Worm (Caenorhabditis elegans) whole organism, L1 larva: ENCODE data around the gene unc-3.

Source experiments
- C16A3.4 ChIP-seq: fragments of 150-350 bp; optimal IDR thresholded peaks from 2 replicates; lab custom pipeline; 2014; ENCODE audit warnings: missing biosample characterization, missing genetic modification characterization
- aha-1 ChIP-seq: fragments of 150-350 bp; optimal IDR thresholded peaks from 2 replicates; lab custom pipeline; 2014; ENCODE audit warnings: missing biosample characterization, missing genetic modification characterization
- alr-1 ChIP-seq: fragments of 200-800 bp; sonication (Bioruptor generic); optimal IDR thresholded peaks from 2 replicates; lab custom pipeline; 2018; ENCODE audit warnings: borderline replicate concordance, mild to moderate bottlenecking, missing genetic modification characterization, missing compliant biosample characterization
- aly-2 ChIP-seq: fragments of 150-350 bp; optimal IDR thresholded peaks from 2 replicates; lab custom pipeline; 2014; ENCODE audit warnings: missing biosample characterization, missing genetic modification characterization
- blmp-1 ChIP-seq: fragments of 150-350 bp; optimal IDR thresholded peaks from 2 replicates; lab custom pipeline; 2014; ENCODE audit warnings: missing biosample characterization, missing genetic modification characterization
- ceh-63 ChIP-seq: fragments of 200-800 bp; sonication (Bioruptor generic); optimal IDR thresholded peaks from 2 replicates; lab custom pipeline; 2018; ENCODE audit warnings: mild to moderate bottlenecking, missing genetic modification characterization, missing compliant biosample characterization
- ceh-8 ChIP-seq: fragments of 200-800 bp; sonication (Bioruptor generic); optimal IDR thresholded peaks from 2 replicates; lab custom pipeline; 2018; ENCODE audit warnings: mild to moderate bottlenecking, missing genetic modification characterization, moderate library complexity, missing compliant biosample characterization
- dsc-1 ChIP-seq: sonication (generic microtip); optimal IDR thresholded peaks from 2 replicates; lab custom pipeline; 2016; ENCODE audit warnings: mild to moderate bottlenecking, missing genetic modification characterization, missing compliant biosample characterization
- egl-27 ChIP-seq, 2 experiments: fragments of 150-350 bp in 1 of 2; sonication (generic microtip); optimal IDR thresholded peaks; 3 replicates each; lab custom pipeline; 2017 to 2018; ENCODE audit warnings: missing biosample characterization in 2 of 2, missing genetic modification characterization in 2 of 2, missing genetic modification reagents in 2 of 2
- elt-2 ChIP-seq: sonication (generic microtip); optimal IDR thresholded peaks from 2 replicates; lab custom pipeline; 2016; ENCODE audit warnings: missing genetic modification characterization, mild to moderate bottlenecking, inconsistent platforms, missing compliant biosample characterization, missing genetic modification reagents
- elt-3 ChIP-seq, 6 experiments: fragments of 150-350 bp in 1 of 6; sonication (generic microtip); optimal IDR thresholded peaks; 2 replicates each; lab custom pipeline; 2017 to 2018; ENCODE audit warnings: missing biosample characterization in 6 of 6, missing genetic modification characterization in 6 of 6, inconsistent platforms in 1 of 6
- ets-5 ChIP-seq: fragments of 200-800 bp; sonication (Bioruptor generic); IDR thresholded peaks from 2 replicates; pipeline ENCODE4 v1.3.6; 2022; ENCODE audit warnings: missing genetic modification characterization, missing compliant biosample characterization
- fkh-8 ChIP-seq: sonication (generic microtip); optimal IDR thresholded peaks from 2 replicates; lab custom pipeline; 2016; ENCODE audit warnings: mild to moderate bottlenecking, missing genetic modification characterization, missing compliant biosample characterization
- fos-1 ChIP-seq: fragments of 150-350 bp; optimal IDR thresholded peaks from 2 replicates; lab custom pipeline; 2014; ENCODE audit warnings: missing biosample characterization, missing genetic modification characterization
- grh-1 ChIP-seq: fragments of 200-800 bp; sonication (Bioruptor generic); IDR thresholded peaks from 2 replicates; pipeline ENCODE4 v1.3.6; 2022; ENCODE audit warnings: missing genetic modification reagents, missing genetic modification characterization, missing compliant biosample characterization
- hlh-4 ChIP-seq: sonication (generic microtip); optimal IDR thresholded peaks from 2 replicates; lab custom pipeline; 2016; ENCODE audit warnings: mild to moderate bottlenecking, missing genetic modification characterization, missing compliant biosample characterization
- hpl-2 ChIP-seq: fragments of 150-350 bp; optimal IDR thresholded peaks from 2 replicates; lab custom pipeline; 2014; ENCODE audit warnings: missing biosample characterization, missing genetic modification reagents, missing genetic modification characterization
- jun-1 ChIP-seq: fragments of 150-350 bp; optimal IDR thresholded peaks from 2 replicates; lab custom pipeline; 2014; ENCODE audit warnings: missing biosample characterization, missing genetic modification reagents, missing genetic modification characterization
- lin-13 ChIP-seq: fragments of 150-350 bp; optimal IDR thresholded peaks from 2 replicates; lab custom pipeline; 2014; ENCODE audit warnings: missing biosample characterization, missing genetic modification reagents, missing genetic modification characterization
- lin-14 ChIP-seq: fragments of 200-800 bp; sonication (Bioruptor generic); optimal IDR thresholded peaks from 2 replicates; lab custom pipeline; 2018; ENCODE audit warnings: mild to moderate bottlenecking, missing genetic modification characterization, moderate library complexity, missing compliant biosample characterization
- lin-15B ChIP-seq: fragments of 150-350 bp; sonication (generic microtip); optimal IDR thresholded peaks from 3 replicates; lab custom pipeline; 2014; ENCODE audit warnings: missing biosample characterization, missing genetic modification characterization
- mab-9 ChIP-seq: fragments of 200-800 bp; sonication (Bioruptor generic); IDR thresholded peaks from 2 replicates; pipeline ENCODE4 v1.3.6; 2022; ENCODE audit warnings: missing genetic modification reagents, missing genetic modification characterization, missing compliant biosample characterization
- nhr-11 ChIP-seq: fragments of 150-350 bp; optimal IDR thresholded peaks from 2 replicates; lab custom pipeline; 2014; ENCODE audit warnings: missing biosample characterization, missing genetic modification characterization
- nhr-19 ChIP-seq: fragments of 200-800 bp; sonication (Bioruptor generic); conservative IDR thresholded peaks from 2 replicates; pipeline ENCODE4 v1.3.6; 2022; ENCODE audit warnings: missing genetic modification characterization, missing compliant biosample characterization
- nhr-20 ChIP-seq: sonication (generic microtip); optimal IDR thresholded peaks from 2 replicates; lab custom pipeline; 2016; ENCODE audit warnings: mild to moderate bottlenecking, missing genetic modification characterization, missing compliant biosample characterization
- nhr-237 ChIP-seq: fragments of 150-350 bp; optimal IDR thresholded peaks from 2 replicates; lab custom pipeline; 2014; ENCODE audit warnings: missing biosample characterization, missing genetic modification characterization
- nhr-28 ChIP-seq: fragments of 150-350 bp; optimal IDR thresholded peaks from 2 replicates; lab custom pipeline; 2014; ENCODE audit warnings: missing biosample characterization, missing genetic modification characterization
- nhr-47 ChIP-seq: sonication (generic microtip); optimal IDR thresholded peaks from 2 replicates; lab custom pipeline; 2016; ENCODE audit warnings: mild to moderate bottlenecking, missing genetic modification characterization, moderate library complexity, missing compliant biosample characterization
- nhr-77 ChIP-seq: fragments of 150-350 bp; optimal IDR thresholded peaks from 2 replicates; lab custom pipeline; 2014; ENCODE audit warnings: missing biosample characterization, missing genetic modification characterization
- nhr-90 ChIP-seq: sonication (generic microtip); optimal IDR thresholded peaks from 2 replicates; lab custom pipeline; 2016; ENCODE audit warnings: mild to moderate bottlenecking, missing genetic modification characterization, missing compliant biosample characterization; ENCODE audit not compliant: poor library complexity
- pag-3 ChIP-seq: sonication (generic microtip); optimal IDR thresholded peaks from 2 replicates; lab custom pipeline; 2017; ENCODE audit warnings: missing genetic modification characterization, mild to moderate bottlenecking, missing compliant biosample characterization, antibody characterized with exemption, borderline replicate concordance; ENCODE audit not compliant: insufficient read depth
- pax-3 ChIP-seq: fragments of 200-800 bp; sonication (Bioruptor generic); optimal IDR thresholded peaks from 2 replicates; lab custom pipeline; 2018; ENCODE audit warnings: mild to moderate bottlenecking, missing genetic modification characterization, moderate library complexity, missing compliant biosample characterization
- pqm-1 ChIP-seq: sonication (generic microtip); optimal IDR thresholded peaks from 3 replicates; lab custom pipeline; 2017; ENCODE audit warnings: missing biosample characterization, missing genetic modification characterization
- skn-1 ChIP-seq: fragments of 150-350 bp; optimal IDR thresholded peaks from 2 replicates; lab custom pipeline; 2014; ENCODE audit warnings: missing biosample characterization, missing genetic modification characterization
- snpc-4 ChIP-seq: fragments of 150-350 bp; optimal IDR thresholded peaks from 2 replicates; lab custom pipeline; 2014; ENCODE audit warnings: missing biosample characterization, missing genetic modification characterization
- snu-23 ChIP-seq: sonication (generic microtip); optimal IDR thresholded peaks from 2 replicates; lab custom pipeline; 2016; ENCODE audit warnings: missing genetic modification characterization, missing compliant biosample characterization
- sox-4 ChIP-seq: sonication (generic microtip); optimal IDR thresholded peaks from 2 replicates; lab custom pipeline; 2016; ENCODE audit warnings: missing genetic modification characterization, missing compliant biosample characterization
- tbx-2 ChIP-seq: sonication (generic microtip); optimal IDR thresholded peaks from 2 replicates; lab custom pipeline; 2016; ENCODE audit warnings: missing genetic modification characterization, missing compliant biosample characterization
- tlp-1 ChIP-seq: fragments of 150-350 bp; optimal IDR thresholded peaks from 2 replicates; lab custom pipeline; 2014; ENCODE audit warnings: missing biosample characterization, missing genetic modification characterization
- unc-130 ChIP-seq: fragments of 150-350 bp; optimal IDR thresholded peaks from 2 replicates; lab custom pipeline; 2017; ENCODE audit warnings: missing biosample characterization, missing genetic modification characterization, inconsistent platforms
- unc-30 ChIP-seq: sonication (generic microtip); optimal IDR thresholded peaks from 2 replicates; lab custom pipeline; 2017; ENCODE audit warnings: missing biosample characterization, missing genetic modification characterization
- unc-98 ChIP-seq: fragments of 200-800 bp; sonication (Bioruptor generic); IDR thresholded peaks from 2 replicates; pipeline ENCODE4 v1.3.6; 2022; ENCODE audit warnings: missing genetic modification characterization, missing compliant biosample characterization
- xbp-1 ChIP-seq: sonication (generic microtip); optimal IDR thresholded peaks from 2 replicates; lab custom pipeline; 2016; ENCODE audit warnings: missing genetic modification characterization, missing compliant biosample characterization
- zip-4 ChIP-seq: fragments of 200-800 bp; sonication (Bioruptor generic); optimal IDR thresholded peaks from 2 replicates; lab custom pipeline; 2018; ENCODE audit warnings: mild to moderate bottlenecking, missing genetic modification characterization, moderate library complexity, missing compliant biosample characterization

unc-3 gene

DNA sequence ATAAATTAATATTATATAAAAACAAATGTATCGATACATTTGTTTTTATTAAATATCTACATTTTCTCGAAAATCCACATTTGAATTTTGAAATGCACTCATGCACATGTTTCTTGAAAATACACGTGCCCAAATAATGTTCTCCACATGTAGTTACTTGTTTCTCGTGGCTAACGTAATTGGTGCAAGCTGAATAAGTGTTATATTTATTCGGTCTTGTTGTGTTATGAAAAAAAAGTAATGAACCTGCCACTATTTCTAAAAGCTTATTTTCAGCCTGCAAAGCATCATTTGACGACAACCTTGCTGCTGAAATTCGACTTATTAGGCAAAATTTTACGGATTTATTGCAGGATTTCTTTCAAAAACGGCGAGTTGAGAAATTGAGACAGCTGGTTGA lies 40.1 kb downstream of the unc-3 start (continued):
- peak; percentile 42 for TF ChIP-seq lin-13 (GFP tag; lab: Kevin White, UChicago)
- TF ChIP-seq unc-30: no peak
- no peak for TF ChIP-seq nhr-237 (tag; lab: Kevin White, UChicago)
- TF ChIP-seq nhr-11 (tag; lab: Kevin White, UChicago): peak; percentile 64
- TF ChIP-seq dsc-1 (tag; lab: Kevin White, UChicago): peak; percentile 94
- peak; percentile 75 for TF ChIP-seq sox-4
- peak; percentile 88 for TF ChIP-seq lin-14 (GFP tag; lab: Kevin White, UChicago)
- TF ChIP-seq aly-2 (tag; lab: Kevin White, UChicago): peak; percentile 75
- TF ChIP-seq hpl-2 (GFP tag; lab: Kevin White, UChicago): peak; percentile 76
- TF ChIP-seq ceh-8: peak; percentile 87
- TF ChIP-seq elt-3 (tag; optimal IDR thresholded peaks at IDR 0.05; lab: Kevin White, UChicago): peak in 2 of 6 experiments; percentile 3 to 73
- peak in 1 of 2 experiments; percentile 3 for TF ChIP-seq egl-27 (tag; optimal IDR thresholded peaks at IDR 0.05; lab: Kevin White, UChicago)
- TF ChIP-seq alr-1 (tag; lab: Kevin White, UChicago): no peak
- no peak for TF ChIP-seq aha-1 (tag; lab: Kevin White, UChicago)
- TF ChIP-seq nhr-77 (tag; lab: Kevin White, UChicago): peak; percentile 74
- peak; percentile 82 for TF ChIP-seq skn-1 (tag; lab: Kevin White, UChicago)
- TF ChIP-seq snu-23 (GFP tag; lab: Kevin White, UChicago): peak; percentile 91
- peak; percentile 80 for TF ChIP-seq snpc-4
- TF ChIP-seq hlh-4: no peak
- TF ChIP-seq tlp-1 (tag; lab: Kevin White, UChicago): no peak
- TF ChIP-seq fos-1 (tag; lab: Kevin White, UChicago): peak; percentile 92
- TF ChIP-seq fkh-8 (tag; lab: Kevin White, UChicago): peak; percentile 71
- TF ChIP-seq mab-9 (GFP tag; lab: Robert Waterston, UW): peak; percentile 79
- TF ChIP-seq lin-15B (tag; lab: Kevin White, UChicago): no peak
- TF ChIP-seq unc-98 (GFP tag; lab: Robert Waterston, UW): no peak
- no peak for TF ChIP-seq pag-3 (tag; lab: Kevin White, UChicago)
- peak; percentile 81 for TF ChIP-seq zip-4 (GFP tag; lab: Kevin White, UChicago)
- peak; percentile 81 for TF ChIP-seq C16A3.4 (tag; lab: Kevin White, UChicago)
- TF ChIP-seq nhr-47 (tag; lab: Kevin White, UChicago): peak; percentile 93
- TF ChIP-seq nhr-28: no peak
- no peak for TF ChIP-seq ceh-63 (GFP tag; lab: Kevin White, UChicago)
- TF ChIP-seq blmp-1 (tag; lab: Kevin White, UChicago): peak; percentile 18
- peak; percentile 88 for TF ChIP-seq nhr-19
- TF ChIP-seq pax-3: peak; percentile 72
- TF ChIP-seq pqm-1: no peak
- TF ChIP-seq tbx-2 (tag; lab: Kevin White, UChicago): peak; percentile 84
- peak; percentile 86 for TF ChIP-seq jun-1 (tag; lab: Kevin White, UChicago)
- TF ChIP-seq ets-5 (GFP tag; lab: Robert Waterston, UW): no peak
- peak; percentile 79 for TF ChIP-seq nhr-20 (tag; lab: Kevin White, UChicago)
- no peak for TF ChIP-seq unc-130 (tag; lab: Kevin White, UChicago)
- peak; percentile 52 for TF ChIP-seq grh-1 (GFP tag; lab: Robert Waterston, UW)

DNA sequence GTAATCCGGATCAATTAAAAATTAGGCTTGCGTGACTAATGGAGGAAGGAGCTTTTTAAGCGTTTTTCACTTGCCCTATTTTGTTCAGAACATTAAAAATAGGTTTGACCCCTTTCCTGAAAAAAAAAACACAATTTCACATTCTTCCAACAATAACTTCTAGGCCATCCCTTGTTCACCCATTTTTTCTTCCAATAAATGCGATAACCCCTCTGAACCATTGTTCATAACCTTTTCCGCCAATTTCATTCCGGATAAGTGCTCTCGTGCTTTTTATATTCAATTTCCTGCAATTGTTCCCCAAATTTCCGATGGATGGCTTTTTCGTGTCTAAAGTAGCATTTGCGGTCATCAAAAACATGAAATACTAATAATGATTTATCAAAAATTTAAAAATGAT lies 42.1 kb downstream of the unc-3 start:
- TF ChIP-seq elt-2 (tag; lab: Kevin White, UChicago): peak; percentile 20
- peak; percentile 4 for TF ChIP-seq aly-2 (tag; lab: Kevin White, UChicago)
- TF ChIP-seq nhr-90 (tag; lab: Kevin White, UChicago): peak; percentile 8
- TF ChIP-seq xbp-1 (tag; lab: Kevin White, UChicago): no peak
- TF ChIP-seq, all 84 proteins: peak for 3
